Fruit fly (Drosophila melanogaster) Kc167 (cell line): ENCODE data around the gene CG11498.

Source experiments
- Myc ChIP-seq: fragments of >200 bp; optimal IDR thresholded peaks from 2 replicates; lab custom pipeline; 2017; ENCODE audit warnings: missing external identifiers
- Sin3A ChIP-seq: fragments of >200 bp; optimal IDR thresholded peaks from 2 replicates; lab custom pipeline; 2018; ENCODE audit warnings: missing external identifiers
- h ChIP-seq: fragments of >200 bp; optimal IDR thresholded peaks from 3 replicates; lab custom pipeline; 2018; ENCODE audit warnings: missing external identifiers
- insv ChIP-seq: fragments of >200 bp; optimal IDR thresholded peaks from 3 replicates; lab custom pipeline; 2018; ENCODE audit warnings: missing external identifiers
- psq ChIP-seq: fragments of >200 bp; optimal IDR thresholded peaks from 2 replicates; lab custom pipeline; 2017; ENCODE audit warnings: missing external identifiers
- ttk ChIP-seq: sonication (Bioruptor generic); optimal IDR thresholded peaks from 2 replicates; lab custom pipeline; 2017; ENCODE audit warnings: missing external identifiers

DNA sequence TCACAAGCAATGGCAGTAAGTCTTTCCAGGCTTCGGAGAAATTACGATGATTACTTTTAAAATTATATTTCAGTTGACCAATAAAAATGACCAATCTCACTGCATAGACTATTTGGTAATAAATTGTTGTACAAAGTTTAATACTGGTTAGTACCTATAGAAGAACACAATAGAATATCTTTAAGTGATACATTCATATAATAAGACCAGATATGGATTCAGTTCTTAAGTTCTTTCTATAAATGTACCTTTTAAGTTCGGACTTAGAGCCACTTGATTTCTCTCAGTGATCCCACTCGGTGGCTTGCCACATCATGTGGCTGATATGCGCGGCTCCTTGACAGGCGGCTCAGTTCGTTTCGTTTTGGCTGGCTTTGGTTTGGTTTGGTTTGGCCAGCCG is 3.0 kb upstream of the CG11498 start:
- no peak for TF ChIP-seq insv (lab: Kevin White, UChicago)
- no peak for TF ChIP-seq psq (lab: Kevin White, UChicago)
- TF ChIP-seq Myc (lab: Kevin White, UChicago) = no peak
- no peak for TF ChIP-seq Sin3A
- TF ChIP-seq ttk = no peak
- no peak for TF ChIP-seq h (lab: Kevin White, UChicago)
